Worm (Caenorhabditis elegans) whole organism, L1 larva: ENCODE measurements around the gene asm-1.
A peak's percentile ranks its signal among the peaks of the same experiment; 100 is the strongest.

ENCODE experiments used
- C34B4.2 ChIP-seq: sonication (generic microtip); optimal IDR thresholded peaks from 2 replicates; lab custom pipeline; 2017; ENCODE audit warnings: mild to moderate bottlenecking, missing genetic modification characterization, missing compliant biosample characterization
- F16B12.6 ChIP-seq: fragments of 150-350 bp; optimal IDR thresholded peaks from 2 replicates; lab custom pipeline; 2014; ENCODE audit warnings: missing biosample characterization, missing genetic modification characterization
- aha-1 ChIP-seq: fragments of 150-350 bp; optimal IDR thresholded peaks from 2 replicates; lab custom pipeline; 2014; ENCODE audit warnings: missing biosample characterization, missing genetic modification characterization
- aly-2 ChIP-seq: fragments of 150-350 bp; optimal IDR thresholded peaks from 2 replicates; lab custom pipeline; 2014; ENCODE audit warnings: missing biosample characterization, missing genetic modification characterization
- ama-1 ChIP-seq: fragments of 150-350 bp; optimal IDR thresholded peaks from 2 replicates; lab custom pipeline; 2014
- blmp-1 ChIP-seq: fragments of 150-350 bp; optimal IDR thresholded peaks from 2 replicates; lab custom pipeline; 2014; ENCODE audit warnings: missing biosample characterization, missing genetic modification characterization
- ceh-82 ChIP-seq, 3 experiments: fragments of 150-350 bp in 1 of 3; sonication (generic microtip) in 2 of 3; optimal IDR thresholded peaks; 2 replicates each; lab custom pipeline; 2014 to 2017; ENCODE audit warnings: missing biosample characterization in 3 of 3, missing genetic modification characterization in 3 of 3
- ceh-88 ChIP-seq: fragments of 200-800 bp; sonication (Bioruptor generic); IDR thresholded peaks from 2 replicates; pipeline ENCODE4 v1.3.6; 2022; ENCODE audit warnings: missing genetic modification characterization, missing compliant biosample characterization
- ceh-90 ChIP-seq: sonication (generic microtip); optimal IDR thresholded peaks from 2 replicates; lab custom pipeline; 2016; ENCODE audit warnings: missing genetic modification characterization, missing compliant biosample characterization
- dpl-1 ChIP-seq, 3 experiments: fragments of 150-350 bp in 2 of 3; sonication (generic microtip) in 1 of 3; optimal IDR thresholded peaks; 2 replicates each; lab custom pipeline; 2014 to 2017; ENCODE audit warnings: missing biosample characterization in 3 of 3, missing genetic modification characterization in 3 of 3, missing genetic modification reagents in 3 of 3
- efl-3 ChIP-seq: fragments of 200-800 bp; sonication (Bioruptor generic); optimal IDR thresholded peaks from 2 replicates; lab custom pipeline; 2018; ENCODE audit warnings: mild to moderate bottlenecking, missing genetic modification characterization, missing compliant biosample characterization
- egl-13 ChIP-seq: sonication (generic microtip); optimal IDR thresholded peaks from 2 replicates; lab custom pipeline; 2016; ENCODE audit warnings: missing genotype, missing genetic modification reagents, missing genetic modification characterization, missing compliant biosample characterization
- egl-27 ChIP-seq, 2 experiments: fragments of 150-350 bp in 1 of 2; sonication (generic microtip); optimal IDR thresholded peaks; 3 replicates each; lab custom pipeline; 2017 to 2018; ENCODE audit warnings: missing biosample characterization in 2 of 2, missing genetic modification characterization in 2 of 2, missing genetic modification reagents in 2 of 2
- elt-3 ChIP-seq, 6 experiments: fragments of 150-350 bp in 1 of 6; sonication (generic microtip); optimal IDR thresholded peaks; 2 replicates each; lab custom pipeline; 2017 to 2018; ENCODE audit warnings: missing biosample characterization in 6 of 6, missing genetic modification characterization in 6 of 6, inconsistent platforms in 1 of 6
- fkh-10 ChIP-seq: sonication (generic microtip); optimal IDR thresholded peaks from 2 replicates; lab custom pipeline; 2017; ENCODE audit warnings: missing biosample characterization, missing genetic modification reagents, missing genetic modification characterization
- fkh-4 ChIP-seq: sonication (generic microtip); optimal IDR thresholded peaks from 2 replicates; lab custom pipeline; 2016; ENCODE audit warnings: missing compliant biosample characterization, missing genetic modification characterization, borderline replicate concordance
- fkh-8 ChIP-seq: sonication (generic microtip); optimal IDR thresholded peaks from 2 replicates; lab custom pipeline; 2016; ENCODE audit warnings: mild to moderate bottlenecking, missing genetic modification characterization, missing compliant biosample characterization
- grh-1 ChIP-seq: fragments of 200-800 bp; sonication (Bioruptor generic); IDR thresholded peaks from 2 replicates; pipeline ENCODE4 v1.3.6; 2022; ENCODE audit warnings: missing genetic modification reagents, missing genetic modification characterization, missing compliant biosample characterization
- hlh-17 ChIP-seq: fragments of 200-800 bp; sonication (Bioruptor generic); optimal IDR thresholded peaks from 2 replicates; lab custom pipeline; 2018; ENCODE audit warnings: missing genetic modification characterization, mild to moderate bottlenecking, missing compliant biosample characterization, moderate library complexity, borderline replicate concordance
- irx-1 ChIP-seq: sonication (generic microtip); optimal IDR thresholded peaks from 2 replicates; lab custom pipeline; 2016; ENCODE audit warnings: missing genetic modification characterization, missing compliant biosample characterization
- isw-1 ChIP-seq: fragments of 200-800 bp; sonication (Bioruptor generic); IDR thresholded peaks from 2 replicates; pipeline ENCODE4 v1.3.6; 2022; ENCODE audit warnings: missing genetic modification characterization, missing compliant biosample characterization
- jun-1 ChIP-seq: fragments of 150-350 bp; optimal IDR thresholded peaks from 2 replicates; lab custom pipeline; 2014; ENCODE audit warnings: missing biosample characterization, missing genetic modification reagents, missing genetic modification characterization
- lin-15B ChIP-seq: fragments of 150-350 bp; sonication (generic microtip); optimal IDR thresholded peaks from 3 replicates; lab custom pipeline; 2014; ENCODE audit warnings: missing biosample characterization, missing genetic modification characterization
- lin-35 ChIP-seq, 2 experiments: fragments of 150-350 bp; optimal IDR thresholded peaks; 2 replicates each; lab custom pipeline; 2014; ENCODE audit warnings: missing biosample characterization in 2 of 2, missing genetic modification characterization in 2 of 2, missing genetic modification reagents in 2 of 2
- lin-39 ChIP-seq: fragments of 150-350 bp; optimal IDR thresholded peaks from 2 replicates; lab custom pipeline; 2014; ENCODE audit warnings: missing biosample characterization, missing genetic modification reagents, missing genetic modification characterization
- lir-3 ChIP-seq: sonication (generic microtip); optimal IDR thresholded peaks from 2 replicates; lab custom pipeline; 2016; ENCODE audit warnings: mild to moderate bottlenecking, missing genetic modification characterization, moderate library complexity, missing compliant biosample characterization; ENCODE audit not compliant: poor library complexity
- lsy-2 ChIP-seq, 2 experiments: fragments of 150-350 bp; optimal IDR thresholded peaks; 2 replicates each; lab custom pipeline; 2014; ENCODE audit warnings: missing biosample characterization in 2 of 2, missing genetic modification characterization in 2 of 2
- mab-9 ChIP-seq: fragments of 200-800 bp; sonication (Bioruptor generic); IDR thresholded peaks from 2 replicates; pipeline ENCODE4 v1.3.6; 2022; ENCODE audit warnings: missing genetic modification reagents, missing genetic modification characterization, missing compliant biosample characterization
- mdl-1 ChIP-seq, 2 experiments: fragments of 150-350 bp; optimal IDR thresholded peaks; 2 replicates each; lab custom pipeline; 2014 to 2017; ENCODE audit warnings: missing biosample characterization in 2 of 2, missing genetic modification characterization in 2 of 2, inconsistent platforms in 1 of 2
- nhr-11 ChIP-seq: fragments of 150-350 bp; optimal IDR thresholded peaks from 2 replicates; lab custom pipeline; 2014; ENCODE audit warnings: missing biosample characterization, missing genetic modification characterization
- nhr-12 ChIP-seq: sonication (generic microtip); optimal IDR thresholded peaks from 2 replicates; lab custom pipeline; 2017; ENCODE audit warnings: missing biosample characterization, missing genetic modification characterization
- nhr-19 ChIP-seq: fragments of 200-800 bp; sonication (Bioruptor generic); conservative IDR thresholded peaks from 2 replicates; pipeline ENCODE4 v1.3.6; 2022; ENCODE audit warnings: missing genetic modification characterization, missing compliant biosample characterization
- nhr-237 ChIP-seq: fragments of 150-350 bp; optimal IDR thresholded peaks from 2 replicates; lab custom pipeline; 2014; ENCODE audit warnings: missing biosample characterization, missing genetic modification characterization
- nhr-28 ChIP-seq: fragments of 150-350 bp; optimal IDR thresholded peaks from 2 replicates; lab custom pipeline; 2014; ENCODE audit warnings: missing biosample characterization, missing genetic modification characterization
- nhr-85 ChIP-seq: sonication (generic microtip); peaks from one replicate; lab custom pipeline; 2016; ENCODE audit warnings: missing genetic modification characterization, inconsistent platforms, missing compliant biosample characterization
- nhr-90 ChIP-seq: sonication (generic microtip); optimal IDR thresholded peaks from 2 replicates; lab custom pipeline; 2016; ENCODE audit warnings: mild to moderate bottlenecking, missing genetic modification characterization, missing compliant biosample characterization; ENCODE audit not compliant: poor library complexity
- pag-3 ChIP-seq: sonication (generic microtip); optimal IDR thresholded peaks from 2 replicates; lab custom pipeline; 2017; ENCODE audit warnings: missing genetic modification characterization, mild to moderate bottlenecking, missing compliant biosample characterization, antibody characterized with exemption, borderline replicate concordance; ENCODE audit not compliant: insufficient read depth
- pax-3 ChIP-seq: fragments of 200-800 bp; sonication (Bioruptor generic); optimal IDR thresholded peaks from 2 replicates; lab custom pipeline; 2018; ENCODE audit warnings: mild to moderate bottlenecking, missing genetic modification characterization, moderate library complexity, missing compliant biosample characterization
- pqm-1 ChIP-seq: sonication (generic microtip); optimal IDR thresholded peaks from 3 replicates; lab custom pipeline; 2017; ENCODE audit warnings: missing biosample characterization, missing genetic modification characterization
- skn-1 ChIP-seq: fragments of 150-350 bp; optimal IDR thresholded peaks from 2 replicates; lab custom pipeline; 2014; ENCODE audit warnings: missing biosample characterization, missing genetic modification characterization
- snpc-4 ChIP-seq: fragments of 150-350 bp; optimal IDR thresholded peaks from 2 replicates; lab custom pipeline; 2014; ENCODE audit warnings: missing biosample characterization, missing genetic modification characterization
- snu-23 ChIP-seq: sonication (generic microtip); optimal IDR thresholded peaks from 2 replicates; lab custom pipeline; 2016; ENCODE audit warnings: missing genetic modification characterization, missing compliant biosample characterization
- sox-4 ChIP-seq: sonication (generic microtip); optimal IDR thresholded peaks from 2 replicates; lab custom pipeline; 2016; ENCODE audit warnings: missing genetic modification characterization, missing compliant biosample characterization
- unc-130 ChIP-seq: fragments of 150-350 bp; optimal IDR thresholded peaks from 2 replicates; lab custom pipeline; 2017; ENCODE audit warnings: missing biosample characterization, missing genetic modification characterization, inconsistent platforms
- unc-30 ChIP-seq: sonication (generic microtip); optimal IDR thresholded peaks from 2 replicates; lab custom pipeline; 2017; ENCODE audit warnings: missing biosample characterization, missing genetic modification characterization
- unc-62 ChIP-seq: fragments of 150-350 bp; optimal IDR thresholded peaks from 2 replicates; lab custom pipeline; 2014; ENCODE audit warnings: missing biosample characterization, missing genetic modification reagents, missing genetic modification characterization
- unc-86 ChIP-seq: sonication (generic microtip); optimal IDR thresholded peaks from 2 replicates; lab custom pipeline; 2016; ENCODE audit warnings: missing genetic modification characterization, missing compliant biosample characterization
- vab-15 ChIP-seq: sonication (generic microtip); optimal IDR thresholded peaks from 2 replicates; lab custom pipeline; 2017; ENCODE audit warnings: missing genotype, mild to moderate bottlenecking, missing genetic modification characterization, missing compliant biosample characterization
- zag-1 ChIP-seq: fragments of 150-350 bp; optimal IDR thresholded peaks from 2 replicates; lab custom pipeline; 2014; ENCODE audit warnings: missing biosample characterization, missing genetic modification characterization
- ztf-11 ChIP-seq, 2 experiments: sonication (generic microtip); optimal IDR thresholded peaks; 2 replicates each; lab custom pipeline; 2016 to 2017; ENCODE audit warnings: missing genetic modification characterization in 2 of 2, missing biosample characterization in 1 of 2, missing compliant biosample characterization in 1 of 2
- ztf-4 ChIP-seq: fragments of 150-350 bp; optimal IDR thresholded peaks from 2 replicates; lab custom pipeline; 2014; ENCODE audit warnings: missing biosample characterization, missing genetic modification characterization

asm-1 gene

DNA sequence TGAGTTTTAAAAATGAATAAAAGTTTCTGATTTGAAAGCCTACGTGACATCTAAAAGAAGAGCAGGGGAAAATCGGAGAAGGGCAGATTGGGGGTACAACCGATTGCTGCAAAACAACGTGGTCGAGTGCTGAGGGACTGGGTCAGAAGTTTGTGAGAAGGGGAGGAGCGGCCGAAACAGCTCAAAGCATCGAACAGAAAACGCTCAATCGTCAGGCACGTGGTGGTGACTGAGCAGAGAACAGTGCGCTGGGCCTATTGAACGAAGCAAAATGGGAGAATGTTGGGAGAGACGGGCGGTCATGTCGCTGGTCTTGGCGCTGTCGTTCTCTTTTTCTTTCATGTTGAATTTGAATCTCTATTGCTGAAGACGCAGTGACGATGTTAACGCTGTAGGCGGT, 18.7 kb upstream of the asm-1 start (continued):
- TF ChIP-seq lir-3 (tag; lab: Kevin White, UChicago), result peak; percentile 29
- TF ChIP-seq skn-1 (tag; lab: Kevin White, UChicago), result peak; percentile 43

ce11 chrII:6891838-6892237, 18.0 kb upstream of the asm-1 start:
- TF ChIP-seq unc-30 (tag; lab: Kevin White, UChicago) (no peak), unc-86 (tag; lab: Kevin White, UChicago) (no peak), pax-3 (peak; percentile 47), F16B12.6 (tag; lab: Kevin White, UChicago) (no peak), ceh-88 (GFP tag; lab: Robert Waterston, UW) (no peak), nhr-28 (tag; lab: Kevin White, UChicago) (no peak), nhr-12 (tag; lab: Kevin White, UChicago) (no peak), jun-1 (tag; lab: Kevin White, UChicago) (no peak), isw-1 (GFP tag; lab: Robert Waterston, UW) (no peak), nhr-90 (tag; lab: Kevin White, UChicago) (peak; percentile 63), ama-1 (no peak), zag-1 (no peak), snpc-4 (no peak), unc-130 (peak; percentile 91), aha-1 (tag; lab: Kevin White, UChicago) (no peak), pag-3 (tag; lab: Kevin White, UChicago) (no peak), sox-4 (tag; lab: Kevin White, UChicago) (no peak), lin-35 (GFP tag; optimal IDR thresholded peaks at IDR 0.05; lab: Kevin White, UChicago) (peak; percentile 50 to 82), snu-23 (GFP tag; lab: Kevin White, UChicago) (peak; percentile 93), egl-27 (tag; optimal IDR thresholded peaks at IDR 0.05; lab: Kevin White, UChicago) (no peak), hlh-17 (GFP tag; lab: Kevin White, UChicago) (no peak), nhr-11 (tag; lab: Kevin White, UChicago) (no peak), blmp-1 (tag; lab: Kevin White, UChicago) (peak; percentile 80), lin-15B (tag; lab: Kevin White, UChicago) (no peak), ztf-11 (tag; optimal IDR thresholded peaks at IDR 0.05; lab: Kevin White, UChicago) (no peak), elt-3 (tag; optimal IDR thresholded peaks at IDR 0.05; lab: Kevin White, UChicago) (peak in 3 of 6 experiments; percentile 19 to 84 (median 76)), irx-1 (tag; lab: Kevin White, UChicago) (no peak), mab-9 (GFP tag; lab: Robert Waterston, UW) (no peak), nhr-19 (GFP tag; lab: Robert Waterston, UW) (peak; percentile 99), lin-39 (tag; lab: Kevin White, UChicago) (no peak), skn-1 (tag; lab: Kevin White, UChicago) (peak; percentile 64), unc-62 (GFP tag; lab: Kevin White, UChicago) (no peak), aly-2 (tag; lab: Kevin White, UChicago) (no peak), C34B4.2 (tag; lab: Kevin White, UChicago) (no peak), fkh-10 (GFP tag; lab: Kevin White, UChicago) (no peak), egl-13 (no peak), mdl-1 (tag; optimal IDR thresholded peaks at IDR 0.05; lab: Kevin White, UChicago) (peak in 1 of 2 experiments; percentile 91), nhr-85 (tag; lab: Kevin White, UChicago) (peak; percentile 69), ceh-90 (no peak), dpl-1 (GFP tag; optimal IDR thresholded peaks at IDR 0.05; lab: Kevin White, UChicago) (peak; percentile 15 to 46 (median 32)), fkh-8 (tag; lab: Kevin White, UChicago) (no peak), fkh-4 (tag; lab: Kevin White, UChicago) (no peak), pqm-1 (tag; lab: Kevin White, UChicago) (no peak), grh-1 (no peak), ztf-4 (tag; lab: Kevin White, UChicago) (peak; percentile 78), vab-15 (tag; lab: Kevin White, UChicago) (no peak), nhr-237 (no peak), efl-3 (GFP tag; lab: Kevin White, UChicago) (no peak), ceh-82 (tag; optimal IDR thresholded peaks at IDR 0.05; lab: Kevin White, UChicago) (peak in 2 of 3 experiments; percentile 29 to 40), lsy-2 (tag; optimal IDR thresholded peaks at IDR 0.05; lab: Kevin White, UChicago) (peak; percentile 51 to 71)
